Worm (Caenorhabditis elegans) whole organism, L1 larva: ENCODE results near the gene ZK112.4.

Source experiments
- aha-1 ChIP-seq: fragments of 150-350 bp; optimal IDR thresholded peaks from 2 replicates; lab custom pipeline; 2014; ENCODE audit warnings: missing biosample characterization, missing genetic modification characterization
- ama-1 ChIP-seq: fragments of 150-350 bp; optimal IDR thresholded peaks from 2 replicates; lab custom pipeline; 2014
- ceh-82 ChIP-seq, 3 experiments: fragments of 150-350 bp in 1 of 3; sonication (generic microtip) in 2 of 3; optimal IDR thresholded peaks; 2 replicates each; lab custom pipeline; 2014 to 2017; ENCODE audit warnings: missing biosample characterization in 3 of 3, missing genetic modification characterization in 3 of 3
- ceh-90 ChIP-seq: sonication (generic microtip); optimal IDR thresholded peaks from 2 replicates; lab custom pipeline; 2016; ENCODE audit warnings: missing genetic modification characterization, missing compliant biosample characterization
- efl-1 ChIP-seq, 4 experiments: fragments of 150-350 bp; optimal IDR thresholded peaks in 3 of 4; peaks in 1 of 4; 1 replicate in 1 of 4; 2 replicates in 3 of 4; lab custom pipeline; 2014; ENCODE audit warnings: missing biosample characterization in 2 of 4, missing genetic modification characterization in 2 of 4, missing genetic modification reagents in 2 of 4
- elt-2 ChIP-seq: sonication (generic microtip); optimal IDR thresholded peaks from 2 replicates; lab custom pipeline; 2016; ENCODE audit warnings: missing genetic modification characterization, mild to moderate bottlenecking, inconsistent platforms, missing compliant biosample characterization, missing genetic modification reagents
- lsy-2 ChIP-seq, 2 experiments: fragments of 150-350 bp; optimal IDR thresholded peaks; 2 replicates each; lab custom pipeline; 2014; ENCODE audit warnings: missing biosample characterization in 2 of 2, missing genetic modification characterization in 2 of 2
- nhr-11 ChIP-seq: fragments of 150-350 bp; optimal IDR thresholded peaks from 2 replicates; lab custom pipeline; 2014; ENCODE audit warnings: missing biosample characterization, missing genetic modification characterization
- nhr-237 ChIP-seq: fragments of 150-350 bp; optimal IDR thresholded peaks from 2 replicates; lab custom pipeline; 2014; ENCODE audit warnings: missing biosample characterization, missing genetic modification characterization
- pag-3 ChIP-seq: sonication (generic microtip); optimal IDR thresholded peaks from 2 replicates; lab custom pipeline; 2017; ENCODE audit warnings: missing genetic modification characterization, mild to moderate bottlenecking, missing compliant biosample characterization, antibody characterized with exemption, borderline replicate concordance; ENCODE audit not compliant: insufficient read depth
- tlp-1 ChIP-seq: fragments of 150-350 bp; optimal IDR thresholded peaks from 2 replicates; lab custom pipeline; 2014; ENCODE audit warnings: missing biosample characterization, missing genetic modification characterization
- unc-130 ChIP-seq: fragments of 150-350 bp; optimal IDR thresholded peaks from 2 replicates; lab custom pipeline; 2017; ENCODE audit warnings: missing biosample characterization, missing genetic modification characterization, inconsistent platforms
- ztf-11 ChIP-seq, 2 experiments: sonication (generic microtip); optimal IDR thresholded peaks; 2 replicates each; lab custom pipeline; 2016 to 2017; ENCODE audit warnings: missing genetic modification characterization in 2 of 2, missing biosample characterization in 1 of 2, missing compliant biosample characterization in 1 of 2

ce11 chrIII:7711495-7711894 lies 18.3 kb downstream of the ZK112.4 start:
- TF ChIP-seq ztf-11 (tag; optimal IDR thresholded peaks at IDR 0.05; lab: Kevin White, UChicago) (no peak), unc-130 (tag; lab: Kevin White, UChicago) (no peak), lsy-2 (tag; optimal IDR thresholded peaks at IDR 0.05; lab: Kevin White, UChicago) (no peak), nhr-237 (tag; lab: Kevin White, UChicago) (no peak), ama-1 (lab: Kevin White, UChicago) (no peak), efl-1 (optimal IDR thresholded peaks at IDR 0.05; lab: Kevin White, UChicago) (no peak), efl-1 (GFP tag; optimal IDR thresholded peaks at IDR 0.05 in 1 of 2; lab: Kevin White, UChicago) (peak in 1 of 2 experiments; percentile 5), nhr-11 (tag; lab: Kevin White, UChicago) (no peak), elt-2 (no peak), ceh-82 (tag; optimal IDR thresholded peaks at IDR 0.05; lab: Kevin White, UChicago) (no peak), pag-3 (tag; lab: Kevin White, UChicago) (no peak), tlp-1 (tag; lab: Kevin White, UChicago) (no peak), ceh-90 (no peak), aha-1 (tag; lab: Kevin White, UChicago) (no peak)
